Worm (Caenorhabditis elegans) whole organism, late embryonic: ENCODE measurements around the gene dagl-2.

Source experiments
- ceh-34 ChIP-seq: sonication (generic microtip); optimal IDR thresholded peaks from 2 replicates; lab custom pipeline; 2016; ENCODE audit warnings: mild to moderate bottlenecking, missing genetic modification characterization, missing compliant biosample characterization
- che-1 ChIP-seq: sonication (generic microtip); optimal IDR thresholded peaks from 2 replicates; lab custom pipeline; 2016; ENCODE audit warnings: mild to moderate bottlenecking, missing genetic modification characterization, missing compliant biosample characterization
- hlh-15 ChIP-seq: sonication (generic microtip); optimal IDR thresholded peaks from 2 replicates; lab custom pipeline; 2016; ENCODE audit warnings: missing genetic modification characterization, missing compliant biosample characterization
- lim-6 ChIP-seq: sonication (generic microtip); optimal IDR thresholded peaks from 2 replicates; lab custom pipeline; 2016; ENCODE audit warnings: missing genetic modification characterization, missing compliant biosample characterization
- mec-3 ChIP-seq: sonication (generic microtip); optimal IDR thresholded peaks from 2 replicates; lab custom pipeline; 2016; ENCODE audit warnings: borderline replicate concordance, missing genetic modification characterization, missing compliant biosample characterization
- sox-4 ChIP-seq: sonication (generic microtip); optimal IDR thresholded peaks from 2 replicates; lab custom pipeline; 2017; ENCODE audit warnings: mild to moderate bottlenecking, missing genetic modification characterization, inconsistent platforms, missing compliant biosample characterization
- unc-55 ChIP-seq: sonication (generic microtip); optimal IDR thresholded peaks from 2 replicates; lab custom pipeline; 2017; ENCODE audit warnings: missing biosample characterization, missing genetic modification reagents, missing genetic modification characterization

ce11 chrIII:772675-773074 lies 10.4 kb downstream of the dagl-2 start:
- TF ChIP-seq ceh-34 (tag; lab: Kevin White, UChicago) (no peak), lim-6 (tag; lab: Kevin White, UChicago) (no peak), unc-55 (no peak), che-1 (tag; lab: Kevin White, UChicago) (no peak), sox-4 (tag; lab: Kevin White, UChicago) (no peak), hlh-15 (no peak), mec-3 (tag; lab: Kevin White, UChicago) (no peak)
